Worm (Caenorhabditis elegans) whole organism, midembryonic: ENCODE data around the gene C05C10.8.

ENCODE experiments used
- T22C8.4 ChIP-seq: fragments of 200-800 bp; sonication (Bioruptor generic); IDR thresholded peaks from 2 replicates; pipeline ENCODE4 v1.3.6; 2022; ENCODE audit warnings: missing genetic modification characterization, missing compliant biosample characterization
- cog-1 ChIP-seq: sonication (generic microtip); optimal IDR thresholded peaks from 2 replicates; lab custom pipeline; 2016; ENCODE audit warnings: missing genetic modification characterization, missing compliant biosample characterization
- flt-1 ChIP-seq: fragments of 200-800 bp; sonication (Bioruptor generic); IDR thresholded peaks from 2 replicates; pipeline ENCODE4 v1.3.6; 2022; ENCODE audit warnings: missing genetic modification characterization, missing compliant biosample characterization
- klf-2 ChIP-seq: fragments of 200-800 bp; sonication (Bioruptor generic); conservative IDR thresholded peaks from 2 replicates; pipeline ENCODE4 v1.3.6; 2022; ENCODE audit warnings: missing genetic modification reagents, missing genetic modification characterization, missing compliant biosample characterization
- med-1 ChIP-seq: sonication (generic microtip); optimal IDR thresholded peaks from 2 replicates; lab custom pipeline; 2017; ENCODE audit warnings: missing genetic modification characterization, mild to moderate bottlenecking, missing compliant biosample characterization, antibody characterized with exemption, missing genetic modification reagents; ENCODE audit not compliant: insufficient read depth
- ztf-23 ChIP-seq: fragments of 200-800 bp; sonication (Bioruptor generic); IDR thresholded peaks from 2 replicates; pipeline ENCODE4 v1.3.6; 2022; ENCODE audit warnings: missing genetic modification reagents, missing genetic modification characterization, missing compliant biosample characterization
- ztf-29 ChIP-seq: fragments of 200-800 bp; sonication (Bioruptor generic); IDR thresholded peaks from 2 replicates; pipeline ENCODE4 v1.3.6; 2022; ENCODE audit warnings: missing genetic modification reagents, missing genetic modification characterization, missing compliant biosample characterization

- peak; percentile 73 for TF ChIP-seq klf-2 (GFP tag; lab: Robert Waterston, UW)
- peak; percentile 54; the same call in 1 of the 2 replicates for TF ChIP-seq ztf-29 (GFP tag; lab: Robert Waterston, UW)
- TF ChIP-seq T22C8.4 (GFP tag; lab: Robert Waterston, UW): no peak
- no peak for TF ChIP-seq med-1 (GFP tag; lab: Kevin White, UChicago)
- TF ChIP-seq flt-1 (GFP tag; lab: Robert Waterston, UW): peak; percentile 74; the same call in 1 of the 2 replicates
- TF ChIP-seq ztf-23 (GFP tag; lab: Robert Waterston, UW): peak; percentile 69; the same call in 1 of the 2 replicates
- TF ChIP-seq cog-1 (tag; lab: Kevin White, UChicago): peak; percentile 64
Observed at ce11 chrII:9940430-9940829, 22.6 kb upstream of the C05C10.8 start, which contains the start of gene ufd-3.
